Worm (Caenorhabditis elegans): Measurements from ENCODE around the gene sqv-2.

Gene sqv-2

ce11 chrII:2913505-2913904 is 19.3 kb upstream of the sqv-2 start, which contains the start of gene ubc-15:
TSS of gene ubc-15 (minus strand) at chrII:2913605.
- TF ChIP-seq nhr-12 (tag; optimal IDR thresholded peaks at IDR 0.05) (no peak), mef-2 (tag; optimal IDR thresholded peaks at IDR 0.05) (no peak), unc-98 (GFP tag; IDR thresholded peaks at IDR 0.05) (no peak), mab-9 (GFP tag; IDR thresholded peaks at IDR 0.05) (no peak), efl-3 (GFP tag; optimal IDR thresholded peaks at IDR 0.05) (no peak), fos-1 (tag; optimal IDR thresholded peaks at IDR 0.05) (no peak), lin-39 (tag; optimal IDR thresholded peaks at IDR 0.05) (no peak), skn-1 (tag; optimal IDR thresholded peaks at IDR 0.05) (no peak)

ce11 chrII:2903748-2904147 is 9.6 kb upstream of the sqv-2 start:
- TF ChIP-seq ceh-8 (GFP tag; optimal IDR thresholded peaks at IDR 0.05), result peak; percentile 81
- no peak for TF ChIP-seq pax-3 (tag; optimal IDR thresholded peaks at IDR 0.05)

ce11 chrII:2901158-2901557 is 7.0 kb upstream of the sqv-2 start:
- TF ChIP-seq ztf-11 (tag; optimal IDR thresholded peaks at IDR 0.05) (no peak), nhr-20 (tag; optimal IDR thresholded peaks at IDR 0.05) (no peak), sup-37 (GFP tag; optimal IDR thresholded peaks at IDR 0.05) (no peak), lsy-2 (tag; optimal IDR thresholded peaks at IDR 0.05) (no peak), efl-3 (GFP tag; optimal IDR thresholded peaks at IDR 0.05) (no peak), vab-15 (tag; optimal IDR thresholded peaks at IDR 0.05) (no peak), nhr-85 (tag) (no peak), sox-4 (tag; optimal IDR thresholded peaks at IDR 0.05) (no peak), ztf-4 (tag; optimal IDR thresholded peaks at IDR 0.05) (no peak), ces-1 (GFP tag; optimal IDR thresholded peaks at IDR 0.05) (no peak), unc-62 (GFP tag; optimal IDR thresholded peaks at IDR 0.05) (no peak), ceh-88 (GFP tag; IDR thresholded peaks at IDR 0.05) (no peak), dpl-1 (GFP tag; optimal IDR thresholded peaks at IDR 0.05) (no peak), mab-9 (GFP tag; IDR thresholded peaks at IDR 0.05) (no peak), lin-13 (GFP tag; optimal IDR thresholded peaks at IDR 0.05) (no peak), fos-1 (tag; optimal IDR thresholded peaks at IDR 0.05) (no peak)

- no peak for TF ChIP-seq nhr-237 (tag; optimal IDR thresholded peaks at IDR 0.05)
- no peak for TF ChIP-seq tbx-2 (tag; optimal IDR thresholded peaks at IDR 0.05)
- TF ChIP-seq nhr-90 (tag; optimal IDR thresholded peaks at IDR 0.05; ENCODE audit: poor library complexity), result no peak
- TF ChIP-seq lin-15B (tag; optimal IDR thresholded peaks at IDR 0.05), result no peak
- TF ChIP-seq fkh-10 (GFP tag; optimal IDR thresholded peaks at IDR 0.05), result no peak
Measured at ce11 chrII:2900248-2900647, 6.1 kb upstream of the sqv-2 start, which contains the start of gene ubc-26. TSS of gene ubc-26 (minus strand) at chrII:2900348.

ce11 chrII:2888957-2889630 is 5.1 kb downstream of the sqv-2 start, which contains the start of gene pinn-1:
TSS of gene pinn-1 (minus strand) at chrII:2889007.
- TF ChIP-seq ets-5 (GFP tag; IDR thresholded peaks at IDR 0.05) (no peak), C16A3.4 (tag; optimal IDR thresholded peaks at IDR 0.05) (peak; percentile 90), blmp-1 (tag; optimal IDR thresholded peaks at IDR 0.05) (peak; percentile 49), nhr-90 (tag; optimal IDR thresholded peaks at IDR 0.05; ENCODE audit: poor library complexity) (peak; percentile 98), ceh-88 (GFP tag; IDR thresholded peaks at IDR 0.05) (peak; percentile 79), pqm-1 (tag; optimal IDR thresholded peaks at IDR 0.05) (peak; percentile 49), xbp-1 (tag; optimal IDR thresholded peaks at IDR 0.05) (peak; percentile 92), lin-13 (GFP tag; optimal IDR thresholded peaks at IDR 0.05) (peak; percentile 91), isw-1 (GFP tag; IDR thresholded peaks at IDR 0.05) (peak; percentile 88), mef-2 (tag; optimal IDR thresholded peaks at IDR 0.05) (peak; percentile 53), ama-1 (optimal IDR thresholded peaks at IDR 0.05) (no peak), ceh-8 (GFP tag; optimal IDR thresholded peaks at IDR 0.05) (peak; percentile 85), nhr-20 (tag; optimal IDR thresholded peaks at IDR 0.05) (peak; percentile 92), ceh-63 (GFP tag; optimal IDR thresholded peaks at IDR 0.05) (peak; percentile 55), pax-3 (tag; optimal IDR thresholded peaks at IDR 0.05) (peak; percentile 97), unc-130 (tag; optimal IDR thresholded peaks at IDR 0.05) (peak; percentile 94), rnt-1 (tag; optimal IDR thresholded peaks at IDR 0.05) (peak; percentile 100), nhr-71 (tag; optimal IDR thresholded peaks at IDR 0.05) (peak; percentile 96), mdl-1 (tag; optimal IDR thresholded peaks at IDR 0.05) (peak in 1 of 2 experiments; percentile 79), grh-1 (GFP tag; IDR thresholded peaks at IDR 0.05) (peak; percentile 90), irx-1 (tag; optimal IDR thresholded peaks at IDR 0.05) (peak; percentile 98), lsy-2 (tag; optimal IDR thresholded peaks at IDR 0.05) (peak; percentile 90 to 91), F16B12.6 (tag; optimal IDR thresholded peaks at IDR 0.05) (peak; percentile 61), C34B4.2 (tag; optimal IDR thresholded peaks at IDR 0.05) (peak; percentile 74), ces-1 (GFP tag; optimal IDR thresholded peaks at IDR 0.05) (no peak), aha-1 (tag; optimal IDR thresholded peaks at IDR 0.05) (no peak)
